Fruit fly (Drosophila melanogaster): Measurements from ENCODE around the gene heca.

heca gene

DNA sequence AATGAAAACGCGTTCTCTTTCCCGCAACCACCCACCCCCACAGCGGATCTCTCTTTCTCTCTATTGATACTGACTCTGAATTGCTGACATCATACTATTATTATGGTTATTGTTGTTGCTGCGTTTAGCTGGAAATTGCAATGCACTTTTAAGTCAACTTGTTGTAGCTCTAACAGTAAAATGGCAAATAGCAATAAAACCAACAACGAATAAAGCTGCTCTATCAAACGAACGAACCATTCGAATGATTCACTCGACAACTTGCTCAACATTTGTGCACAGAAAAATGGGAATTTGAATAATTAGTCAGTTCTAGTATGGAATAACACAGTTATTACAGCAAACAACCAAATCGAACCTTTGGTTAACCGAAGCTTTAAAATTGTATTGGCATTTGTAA lies 19.1 kb downstream of the heca start:
- TF ChIP-seq Sin3A (optimal IDR thresholded peaks at IDR 0.05) (no peak), ttk (optimal IDR thresholded peaks at IDR 0.05) (no peak), insv (optimal IDR thresholded peaks at IDR 0.05) (no peak), h (optimal IDR thresholded peaks at IDR 0.05) (no peak), psq (optimal IDR thresholded peaks at IDR 0.05) (no peak), Myc (optimal IDR thresholded peaks at IDR 0.05) (no peak)

DNA sequence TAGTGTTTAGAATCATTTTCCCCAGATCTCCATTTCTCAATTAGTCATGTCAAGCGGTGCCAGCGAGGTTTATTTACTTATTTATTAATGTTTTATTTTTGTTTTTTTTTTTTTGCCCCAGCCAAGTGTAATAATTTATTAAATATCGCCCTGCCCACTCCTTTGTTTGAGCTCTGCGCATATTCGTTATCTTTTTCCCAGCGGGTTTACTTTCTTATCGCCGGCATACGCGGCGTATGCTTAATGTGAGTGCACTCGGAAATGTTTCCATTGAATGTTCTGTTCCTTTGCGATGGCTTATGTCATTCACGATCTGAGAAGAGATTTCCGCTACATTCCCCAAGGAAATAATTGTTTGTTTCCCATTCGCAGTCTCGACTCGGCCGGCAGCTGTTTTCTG lies 19.9 kb downstream of the heca start:
- TF ChIP-seq ttk (optimal IDR thresholded peaks at IDR 0.05) (no peak), h (optimal IDR thresholded peaks at IDR 0.05) (no peak), Sin3A (optimal IDR thresholded peaks at IDR 0.05) (no peak), insv (optimal IDR thresholded peaks at IDR 0.05) (no peak), psq (optimal IDR thresholded peaks at IDR 0.05) (no peak)

- TF ChIP-seq Myc (optimal IDR thresholded peaks at IDR 0.05) (no peak), ttk (optimal IDR thresholded peaks at IDR 0.05) (no peak), h (optimal IDR thresholded peaks at IDR 0.05) (no peak), Sin3A (optimal IDR thresholded peaks at IDR 0.05) (no peak), psq (optimal IDR thresholded peaks at IDR 0.05) (no peak), insv (optimal IDR thresholded peaks at IDR 0.05) (no peak)
These were observed 25.6 kb downstream of the heca start for dm6 chr3R:30303351-30303750.

- TF ChIP-seq psq (optimal IDR thresholded peaks at IDR 0.05) (no peak), Sin3A (optimal IDR thresholded peaks at IDR 0.05) (no peak), ttk (optimal IDR thresholded peaks at IDR 0.05) (no peak), insv (optimal IDR thresholded peaks at IDR 0.05) (no peak), Myc (optimal IDR thresholded peaks at IDR 0.05) (no peak), h (optimal IDR thresholded peaks at IDR 0.05) (no peak)
These were observed 27.3 kb downstream of the heca start for dm6 chr3R:30304884-30305529.

DNA sequence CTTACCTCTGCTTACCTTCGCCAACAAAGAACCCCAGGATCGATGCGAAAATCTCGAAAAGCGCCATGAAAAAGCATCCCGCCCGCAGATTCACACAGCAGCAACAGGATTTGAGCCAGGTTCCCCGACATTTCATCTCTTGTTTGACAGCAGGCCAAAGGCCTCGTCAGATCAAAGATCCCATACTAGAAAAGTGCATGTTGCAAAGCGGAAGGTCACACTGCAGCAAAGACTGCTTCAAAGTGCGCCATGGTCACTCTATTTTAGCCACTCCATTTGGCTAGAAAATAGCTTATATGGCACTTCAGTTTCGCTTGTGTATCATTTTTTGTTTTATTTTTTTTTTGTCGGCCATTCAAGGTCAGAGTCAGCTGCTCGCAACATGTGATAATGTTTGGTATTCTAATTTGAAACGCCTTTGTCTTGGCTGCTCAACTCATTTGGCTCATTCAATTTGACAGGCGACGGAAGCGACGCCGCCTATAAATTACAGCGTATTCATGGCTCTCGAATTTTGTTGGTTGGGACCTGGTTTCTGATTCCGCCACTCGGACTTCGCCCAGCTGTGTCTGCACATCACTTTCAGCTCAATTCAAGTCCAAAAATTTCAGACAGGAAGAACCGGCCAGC lies 28.9 kb downstream of the heca start, which contains the start of gene CG34300:
Gene CG34300 (minus strand): TSS at position 136 of the 630 bp plus-strand sequence.
- TF ChIP-seq psq (optimal IDR thresholded peaks at IDR 0.05) (no peak), Sin3A (optimal IDR thresholded peaks at IDR 0.05) (no peak), ttk (optimal IDR thresholded peaks at IDR 0.05) (no peak), h (optimal IDR thresholded peaks at IDR 0.05) (no peak), insv (optimal IDR thresholded peaks at IDR 0.05) (no peak), Myc (optimal IDR thresholded peaks at IDR 0.05) (no peak)

DNA sequence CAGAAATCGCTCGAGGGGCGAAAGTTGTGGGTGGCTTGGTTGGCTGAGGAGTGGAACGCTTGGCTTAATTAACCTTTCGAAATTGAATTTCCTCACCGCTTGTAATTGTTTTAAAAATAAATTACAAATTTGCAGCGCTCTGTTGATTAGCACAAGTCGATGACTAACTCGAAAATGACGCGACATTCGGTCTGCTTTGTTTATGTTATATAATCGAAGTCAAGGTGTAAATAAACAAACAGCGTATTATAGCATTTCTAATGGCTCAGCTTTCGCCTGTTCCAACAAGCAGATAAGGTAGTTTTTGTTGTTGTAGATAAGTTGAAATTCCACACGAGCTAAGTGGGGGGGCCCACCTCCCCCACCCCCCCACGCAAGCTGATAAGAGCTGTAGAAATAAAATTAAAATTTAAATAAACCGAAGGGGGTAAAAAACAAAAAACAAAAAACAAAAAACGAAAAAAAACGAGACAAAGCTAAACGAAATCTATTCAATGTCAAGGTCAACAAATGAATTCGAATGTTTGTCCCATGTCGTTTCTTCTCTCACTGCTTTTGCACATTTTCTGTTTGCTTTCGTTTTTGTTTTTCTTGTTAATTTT lies 30.2 kb downstream of the heca start:
- no peak for TF ChIP-seq Myc (optimal IDR thresholded peaks at IDR 0.05)

dm6 chr3R:30312545-30312944 lies 34.8 kb downstream of the heca start:
- TF ChIP-seq Sin3A (optimal IDR thresholded peaks at IDR 0.05) (no peak), insv (optimal IDR thresholded peaks at IDR 0.05) (no peak), h (optimal IDR thresholded peaks at IDR 0.05) (no peak), ttk (optimal IDR thresholded peaks at IDR 0.05) (no peak), Myc (optimal IDR thresholded peaks at IDR 0.05) (no peak), psq (optimal IDR thresholded peaks at IDR 0.05) (no peak)

dm6 chr3R:30314361-30314760 lies 36.6 kb downstream of the heca start:
- no peak for TF ChIP-seq psq (optimal IDR thresholded peaks at IDR 0.05)
- no peak for TF ChIP-seq Sin3A (optimal IDR thresholded peaks at IDR 0.05)
- no peak for TF ChIP-seq ttk (optimal IDR thresholded peaks at IDR 0.05)
- TF ChIP-seq Myc (optimal IDR thresholded peaks at IDR 0.05), result no peak
- no peak for TF ChIP-seq h (optimal IDR thresholded peaks at IDR 0.05)
- TF ChIP-seq insv (optimal IDR thresholded peaks at IDR 0.05), result no peak

DNA sequence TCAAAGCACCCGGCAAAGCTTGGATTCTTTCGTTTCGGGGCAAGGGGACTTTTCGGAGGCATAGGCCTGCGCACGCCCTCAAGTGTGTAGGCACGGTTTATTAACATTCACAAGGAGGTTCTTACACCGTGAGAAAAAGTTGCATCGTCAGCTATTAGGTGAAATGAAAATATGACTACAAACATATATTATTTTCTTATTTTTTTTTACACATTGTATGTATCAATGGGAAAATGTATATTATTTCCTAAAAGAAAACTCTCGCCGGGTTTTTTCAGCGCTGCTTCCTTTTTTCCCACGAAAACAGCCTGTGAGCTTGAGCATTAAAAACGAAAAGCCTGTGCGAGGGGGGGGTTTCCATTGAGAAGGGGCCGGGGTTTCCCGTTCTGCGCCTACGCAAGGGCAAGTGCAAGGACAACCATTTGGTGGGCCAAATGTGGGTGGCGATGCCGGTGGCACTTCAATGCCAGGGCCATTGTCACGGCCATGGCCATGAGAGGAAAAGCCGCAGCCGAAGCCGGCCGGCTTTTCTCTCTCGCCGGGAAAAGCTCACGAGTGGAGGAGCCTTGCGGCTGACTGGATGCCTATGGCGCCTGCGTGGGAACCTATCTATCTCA lies 47.8 kb downstream of the heca start:
- TF ChIP-seq psq (optimal IDR thresholded peaks at IDR 0.05) (no peak), Sin3A (optimal IDR thresholded peaks at IDR 0.05) (no peak), insv (optimal IDR thresholded peaks at IDR 0.05) (no peak), h (optimal IDR thresholded peaks at IDR 0.05) (no peak), Myc (optimal IDR thresholded peaks at IDR 0.05) (no peak), ttk (optimal IDR thresholded peaks at IDR 0.05) (no peak)

dm6 chr3R:30326634-30327033 lies 48.9 kb downstream of the heca start:
- no peak for TF ChIP-seq insv (optimal IDR thresholded peaks at IDR 0.05)
- no peak for TF ChIP-seq Sin3A (optimal IDR thresholded peaks at IDR 0.05)
- no peak for TF ChIP-seq psq (optimal IDR thresholded peaks at IDR 0.05)

dm6 chr3R:30329851-30330250 lies 52.1 kb downstream of the heca start:
- TF ChIP-seq h (optimal IDR thresholded peaks at IDR 0.05), result no peak
- no peak for TF ChIP-seq Sin3A (optimal IDR thresholded peaks at IDR 0.05)
- TF ChIP-seq Myc (optimal IDR thresholded peaks at IDR 0.05), result no peak
- TF ChIP-seq psq (optimal IDR thresholded peaks at IDR 0.05), result no peak
- no peak for TF ChIP-seq ttk (optimal IDR thresholded peaks at IDR 0.05)
- TF ChIP-seq insv (optimal IDR thresholded peaks at IDR 0.05), result no peak

dm6 chr3R:30331362-30331761 lies 53.6 kb downstream of the heca start:
- TF ChIP-seq Sin3A (optimal IDR thresholded peaks at IDR 0.05), result no peak
- no peak for TF ChIP-seq insv (optimal IDR thresholded peaks at IDR 0.05)
- TF ChIP-seq psq (optimal IDR thresholded peaks at IDR 0.05), result no peak
- TF ChIP-seq h (optimal IDR thresholded peaks at IDR 0.05), result no peak
- TF ChIP-seq Myc (optimal IDR thresholded peaks at IDR 0.05), result no peak
- TF ChIP-seq ttk (optimal IDR thresholded peaks at IDR 0.05), result no peak

All from Kc167 (cell line).